Fruit fly (Drosophila melanogaster) whole organism, embryonic: ENCODE measurements around the gene CG14269.

Experiments
- CG14860 ChIP-seq: fragments of 200-800 bp; sonication (Bioruptor generic); IDR thresholded peaks from 3 replicates; pipeline ENCODE4 v1.3.6; 2022; ENCODE audit warnings: missing biosample characterization, missing genetic modification characterization; ENCODE audit not compliant: partially characterized antibody
- hbn ChIP-seq: fragments of 200-800 bp; sonication (Bioruptor generic); IDR thresholded peaks from 2 replicates; pipeline ENCODE4 v1.3.6; 2022; ENCODE audit warnings: missing biosample characterization, missing genetic modification characterization; ENCODE audit not compliant: partially characterized antibody

dm6 chrX:3451250-3451786, 15.7 kb upstream of the CG14269 start:
- TF ChIP-seq CG14860 (GFP tag; lab: Robert Waterston, UW) = no peak
- no peak for TF ChIP-seq hbn (GFP tag; lab: Robert Waterston, UW)
